Worm (Caenorhabditis elegans) whole organism, mixed stage, embryonic: ENCODE results near the gene nhr-88.

Experiments
- bed-3 ChIP-seq: fragments of 200-800 bp; sonication (Bioruptor generic); optimal IDR thresholded peaks from 3 replicates; lab custom pipeline; 2018; ENCODE audit warnings: mild to moderate bottlenecking, missing genetic modification characterization, moderate library complexity, missing compliant biosample characterization
- blmp-1 ChIP-seq: fragments of 150-350 bp; optimal IDR thresholded peaks from 2 replicates; lab custom pipeline; 2014; ENCODE audit warnings: missing biosample characterization, missing genetic modification characterization
- ceh-43 ChIP-seq: fragments of 200-800 bp; sonication (Bioruptor generic); optimal IDR thresholded peaks from 2 replicates; lab custom pipeline; 2018; ENCODE audit warnings: mild to moderate bottlenecking, missing genetic modification characterization, moderate library complexity, missing compliant biosample characterization
- elt-3 ChIP-seq: fragments of 150-350 bp; optimal IDR thresholded peaks from 2 replicates; lab custom pipeline; 2014; ENCODE audit warnings: missing biosample characterization, missing genetic modification characterization
- lsy-2 ChIP-seq: fragments of 150-350 bp; optimal IDR thresholded peaks from 2 replicates; lab custom pipeline; 2014; ENCODE audit warnings: missing biosample characterization, missing genetic modification characterization
- mep-1 ChIP-seq: fragments of 150-350 bp; optimal IDR thresholded peaks from 2 replicates; lab custom pipeline; 2017; ENCODE audit warnings: missing biosample characterization, missing genetic modification reagents, missing genetic modification characterization, inconsistent platforms
- nhr-12 ChIP-seq: fragments of 150-350 bp; optimal IDR thresholded peaks from 2 replicates; lab custom pipeline; 2014; ENCODE audit warnings: missing biosample characterization, missing genetic modification characterization
- nhr-237 ChIP-seq: fragments of 150-350 bp; optimal IDR thresholded peaks from 2 replicates; lab custom pipeline; 2014; ENCODE audit warnings: missing biosample characterization, missing genetic modification characterization
- nhr-28 ChIP-seq: fragments of 150-350 bp; optimal IDR thresholded peaks from 2 replicates; lab custom pipeline; 2014; ENCODE audit warnings: missing biosample characterization, missing genetic modification characterization
- sem-2 ChIP-seq: fragments of 200-800 bp; sonication (Bioruptor generic); optimal IDR thresholded peaks from 2 replicates; lab custom pipeline; 2018; ENCODE audit warnings: mild to moderate bottlenecking, missing genetic modification characterization, missing compliant biosample characterization
- snpc-4 ChIP-seq: fragments of 150-350 bp; optimal IDR thresholded peaks from 2 replicates; lab custom pipeline; 2014; ENCODE audit warnings: missing biosample characterization, missing genetic modification characterization
- unc-62 ChIP-seq: fragments of 150-350 bp; optimal IDR thresholded peaks from 2 replicates; lab custom pipeline; 2014; ENCODE audit warnings: missing biosample characterization, missing genetic modification reagents, missing genetic modification characterization
- ztf-11 ChIP-seq: fragments of 150-350 bp; optimal IDR thresholded peaks from 2 replicates; lab custom pipeline; 2014; ENCODE audit warnings: missing biosample characterization, missing genetic modification characterization

DNA sequence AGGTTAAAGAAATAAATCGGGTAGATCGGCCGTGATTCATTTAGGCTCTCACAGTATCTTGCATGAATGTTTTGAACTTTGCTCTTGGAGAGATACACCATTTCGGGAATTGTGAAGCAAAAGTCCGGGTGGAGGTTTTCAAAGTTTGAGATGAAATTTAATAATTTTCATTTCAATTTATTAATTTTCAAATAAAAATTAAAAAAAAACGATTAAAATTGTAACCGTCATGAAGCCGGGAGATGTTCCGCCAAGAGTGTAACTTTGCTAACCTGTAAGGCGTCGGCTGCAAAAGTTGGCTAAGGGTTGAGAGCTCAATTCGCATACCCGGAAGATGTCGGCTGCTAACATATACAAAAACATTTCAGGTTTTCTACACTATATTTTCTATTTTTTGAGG is 42.1 kb upstream of the nhr-88 start, which contains the start of gene irld-67:
- TF ChIP-seq nhr-237 (tag; lab: Kevin White, UChicago) (no peak), nhr-28 (no peak), snpc-4 (no peak), nhr-12 (tag; lab: Kevin White, UChicago) (no peak), bed-3 (GFP tag; lab: Kevin White, UChicago) (no peak), sem-2 (GFP tag; lab: Kevin White, UChicago) (no peak), lsy-2 (tag; lab: Kevin White, UChicago) (no peak), ztf-11 (no peak), mep-1 (tag; lab: Kevin White, UChicago) (no peak), elt-3 (no peak), blmp-1 (tag; lab: Kevin White, UChicago) (no peak), unc-62 (GFP tag; lab: Kevin White, UChicago) (no peak), ceh-43 (GFP tag; lab: Kevin White, UChicago) (no peak)
